Worm (Caenorhabditis elegans) whole organism, midembryonic: ENCODE results near the gene nep-10.

Experiments
- T22C8.4 ChIP-seq: fragments of 200-800 bp; sonication (Bioruptor generic); IDR thresholded peaks from 2 replicates; pipeline ENCODE4 v1.3.6; 2022; ENCODE audit warnings: missing genetic modification characterization, missing compliant biosample characterization
- flt-1 ChIP-seq: fragments of 200-800 bp; sonication (Bioruptor generic); IDR thresholded peaks from 2 replicates; pipeline ENCODE4 v1.3.6; 2022; ENCODE audit warnings: missing genetic modification characterization, missing compliant biosample characterization
- klf-2 ChIP-seq: fragments of 200-800 bp; sonication (Bioruptor generic); conservative IDR thresholded peaks from 2 replicates; pipeline ENCODE4 v1.3.6; 2022; ENCODE audit warnings: missing genetic modification reagents, missing genetic modification characterization, missing compliant biosample characterization
- med-1 ChIP-seq: sonication (generic microtip); optimal IDR thresholded peaks from 2 replicates; lab custom pipeline; 2017; ENCODE audit warnings: missing genetic modification characterization, mild to moderate bottlenecking, missing compliant biosample characterization, antibody characterized with exemption, missing genetic modification reagents; ENCODE audit not compliant: insufficient read depth
- ref-1 ChIP-seq: fragments of 200-800 bp; sonication (Bioruptor generic); conservative IDR thresholded peaks from 2 replicates; pipeline ENCODE4 v1.3.6; 2022; ENCODE audit warnings: missing genetic modification reagents, missing genetic modification characterization, missing compliant biosample characterization
- tab-1 ChIP-seq: fragments of 200-800 bp; sonication (Bioruptor generic); IDR thresholded peaks from 2 replicates; pipeline ENCODE4 v1.3.6; 2022; ENCODE audit warnings: missing genetic modification characterization, missing compliant biosample characterization
- ztf-29 ChIP-seq: fragments of 200-800 bp; sonication (Bioruptor generic); IDR thresholded peaks from 2 replicates; pipeline ENCODE4 v1.3.6; 2022; ENCODE audit warnings: missing genetic modification reagents, missing genetic modification characterization, missing compliant biosample characterization

DNA sequence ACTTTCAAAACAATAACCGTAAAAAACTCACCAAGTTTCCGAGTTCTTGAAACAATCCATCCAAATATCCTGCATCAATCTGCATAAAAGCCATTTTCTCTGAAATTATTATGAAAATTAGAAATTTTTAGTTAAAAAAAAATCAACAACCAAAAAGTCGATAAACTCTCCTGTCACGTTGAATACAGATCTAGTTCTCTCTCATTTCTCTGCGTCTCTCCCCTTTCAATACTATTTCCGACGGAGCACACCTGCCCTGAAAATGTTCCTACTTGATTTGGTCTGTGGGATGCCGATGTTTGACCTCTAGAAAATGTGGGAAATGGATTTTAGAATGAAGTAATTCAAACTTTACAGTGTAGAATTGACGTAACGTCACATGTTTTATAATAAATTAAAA, 15.3 kb downstream of the nep-10 start, which contains the start of gene T06D4.6:
- TF ChIP-seq ztf-29 (no peak), flt-1 (GFP tag; lab: Robert Waterston, UW) (no peak), ref-1 (no peak), T22C8.4 (no peak), med-1 (GFP tag; lab: Kevin White, UChicago) (no peak), tab-1 (GFP tag; lab: Robert Waterston, UW) (no peak), klf-2 (GFP tag; lab: Robert Waterston, UW) (no peak)
